Worm (Caenorhabditis elegans): ENCODE results near the gene B0280.17.
A peak's percentile ranks its signal among the peaks of the same experiment; 100 is the strongest.

- TF ChIP-seq ztf-23 (GFP tag; IDR thresholded peaks at IDR 0.05) (peak; percentile 69; the same call in 1 of the 2 replicates), flt-1 (GFP tag; IDR thresholded peaks at IDR 0.05) (peak; percentile 73; the same call in 1 of the 2 replicates), tab-1 (GFP tag; IDR thresholded peaks at IDR 0.05) (no peak), med-1 (GFP tag; optimal IDR thresholded peaks at IDR 0.05; ENCODE audit: insufficient read depth) (no peak), klf-2 (GFP tag; conservative IDR thresholded peaks at IDR 0.05) (no peak)
Observed at ce11 chrIII:7155631-7156030, 19.7 kb upstream of the B0280.17 start.

All from whole organism, midembryonic.